Fruit fly (Drosophila melanogaster) whole organism: ENCODE results near the gene CG32087.

Experiments
- Dll ChIP-seq: fragments of >200 bp; optimal IDR thresholded peaks from 2 replicates; lab custom pipeline; 2017
- psq ChIP-seq: fragments of >200 bp; optimal IDR thresholded peaks from 2 replicates; lab custom pipeline; 2017

DNA sequence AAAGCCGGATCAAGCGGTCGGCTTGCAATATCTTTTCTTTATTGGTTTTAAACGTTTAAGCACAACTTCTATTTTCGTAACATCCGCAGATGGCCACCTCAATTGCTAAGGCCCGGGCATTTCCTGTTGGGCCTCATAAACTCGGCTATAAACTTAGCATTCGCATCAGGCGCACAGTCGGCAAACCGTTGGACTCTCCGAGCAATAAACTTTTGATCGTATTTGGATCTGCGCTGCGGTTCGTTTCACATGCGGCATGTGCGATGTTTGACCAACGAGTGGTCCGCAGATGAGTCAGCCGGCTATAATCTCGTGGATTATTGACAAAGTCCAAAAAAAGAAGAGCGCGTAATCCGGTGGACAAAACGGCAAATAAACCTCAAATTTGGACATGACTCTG lies 20.2 kb upstream of the CG32087 start:
- TF ChIP-seq Dll (lab: Kevin White, UChicago) (no peak), psq (no peak)
